Fruit fly (Drosophila melanogaster): ENCODE data around the gene sls.

- TF ChIP-seq psq (optimal IDR thresholded peaks at IDR 0.05) (no peak), insv (optimal IDR thresholded peaks at IDR 0.05) (no peak), ttk (optimal IDR thresholded peaks at IDR 0.05) (no peak), h (optimal IDR thresholded peaks at IDR 0.05) (no peak), Myc (optimal IDR thresholded peaks at IDR 0.05) (no peak), Sin3A (optimal IDR thresholded peaks at IDR 0.05) (no peak)
Observed at dm6 chr3L:2122333-2122732, 6.9 kb upstream of the sls start.

Measured in Kc167 (cell line).